Fruit fly (Drosophila melanogaster): ENCODE data around the gene GluRS-m.

dm6 chr3L:16429451-16429850 lies 12.5 kb upstream of the GluRS-m start:
- TF ChIP-seq OdsH (GFP tag; optimal IDR thresholded peaks at IDR 0.05) (no peak), CG32264 (GFP tag; optimal IDR thresholded peaks at IDR 0.05) (no peak), tai (GFP tag; optimal IDR thresholded peaks at IDR 0.05) (no peak), dmrt93B (GFP tag; optimal IDR thresholded peaks at IDR 0.05) (no peak), usp (GFP tag; optimal IDR thresholded peaks at IDR 0.05) (no peak), Abd-B (GFP tag; optimal IDR thresholded peaks at IDR 0.05) (no peak), Vsx2 (GFP tag; optimal IDR thresholded peaks at IDR 0.05; ENCODE audit: partially characterized antibody) (no peak), psq (GFP tag; optimal IDR thresholded peaks at IDR 0.05) (no peak), h (GFP tag; optimal IDR thresholded peaks at IDR 0.05) (no peak), Hr78 (GFP tag; optimal IDR thresholded peaks at IDR 0.05) (no peak), ey (GFP tag; optimal IDR thresholded peaks at IDR 0.05) (no peak), pan (optimal IDR thresholded peaks at IDR 0.05) (no peak), Jra (GFP tag; optimal IDR thresholded peaks at IDR 0.05) (no peak), Dif (GFP tag; optimal IDR thresholded peaks at IDR 0.05; ENCODE audit: partially characterized antibody) (no peak)

Data from whole organism, wandering third instar larva.